Worm (Caenorhabditis elegans) whole organism, young adult: ENCODE results near the gene F58A4.2.

Source experiments
- K12H6.12 ChIP-seq: fragments of 200-800 bp; sonication (Bioruptor generic); optimal IDR thresholded peaks from 2 replicates; lab custom pipeline; 2018; ENCODE audit warnings: mild to moderate bottlenecking, missing genetic modification characterization, missing compliant biosample characterization
- chd-7 ChIP-seq: sonication (generic microtip); optimal IDR thresholded peaks from 2 replicates; lab custom pipeline; 2016; ENCODE audit warnings: mild to moderate bottlenecking, missing genetic modification characterization, moderate library complexity, missing compliant biosample characterization
- dox-1 ChIP-seq: fragments of 200-800 bp; sonication (Bioruptor generic); IDR thresholded peaks from 2 replicates; pipeline ENCODE4 v1.3.6; 2022; ENCODE audit warnings: missing genetic modification reagents, missing genetic modification characterization, missing compliant biosample characterization
- ets-4 ChIP-seq: fragments of 200-800 bp; sonication (Bioruptor generic); optimal IDR thresholded peaks from 2 replicates; lab custom pipeline; 2018; ENCODE audit warnings: mild to moderate bottlenecking, missing genetic modification characterization, missing compliant biosample characterization
- lin-35 ChIP-seq, 3 experiments: fragments of 150-350 bp in 2 of 3; sonication (generic microtip) in 1 of 3; optimal IDR thresholded peaks; 2 replicates each; lab custom pipeline; 2014 to 2018; ENCODE audit warnings: missing biosample characterization in 3 of 3, missing genetic modification characterization in 3 of 3, missing genetic modification reagents in 3 of 3
- madf-8 ChIP-seq: fragments of 200-800 bp; sonication (Bioruptor generic); conservative IDR thresholded peaks from 2 replicates; pipeline ENCODE4 v1.3.6; 2022; ENCODE audit warnings: missing genetic modification reagents, missing genetic modification characterization, missing compliant biosample characterization
- nhr-80 ChIP-seq: sonication (generic microtip); optimal IDR thresholded peaks from 2 replicates; lab custom pipeline; 2016; ENCODE audit warnings: missing genetic modification characterization, missing compliant biosample characterization
- ztf-6 ChIP-seq: fragments of 200-800 bp; sonication (Bioruptor generic); IDR thresholded peaks from 2 replicates; pipeline ENCODE4 v1.3.6; 2022; ENCODE audit warnings: missing genetic modification reagents, missing genetic modification characterization, missing compliant biosample characterization

DNA sequence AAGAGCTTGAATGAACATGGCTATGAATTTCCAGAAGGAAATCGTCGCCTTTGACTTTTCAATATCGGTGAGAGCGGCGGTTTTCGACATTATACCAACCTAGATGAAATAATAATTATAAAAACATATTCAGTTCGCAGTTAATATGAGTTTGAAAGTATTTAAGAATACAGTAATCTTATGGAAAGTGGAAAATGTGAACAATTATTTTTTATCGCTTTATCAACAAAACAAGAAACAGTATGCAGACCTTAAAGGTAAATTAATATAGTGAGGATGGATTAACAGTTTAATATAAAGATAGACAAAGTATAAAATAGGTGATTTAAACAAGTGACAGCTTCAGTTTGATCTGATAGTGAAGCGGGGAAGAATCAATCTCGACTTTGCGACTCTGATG, 42.1 kb downstream of the F58A4.2 start, which contains the start of gene C48B4.6:
- TF ChIP-seq ztf-6 (GFP tag; lab: Robert Waterston, UW) (no peak), K12H6.12 (tag; lab: Kevin White, UChicago) (no peak), nhr-80 (tag; lab: Kevin White, UChicago) (no peak), madf-8 (GFP tag; lab: Robert Waterston, UW) (no peak), chd-7 (tag; lab: Kevin White, UChicago) (no peak), lin-35 (GFP tag; optimal IDR thresholded peaks at IDR 0.05; lab: Kevin White, UChicago) (no peak), dox-1 (GFP tag; lab: Robert Waterston, UW) (no peak), ets-4 (GFP tag; lab: Kevin White, UChicago) (no peak)
